Fruit fly (Drosophila melanogaster) whole organism, prepupa: ENCODE data around the gene Flo2.

Experiments used
- CG10669 ChIP-seq: fragments of 200-800 bp; sonication (Bioruptor generic); optimal IDR thresholded peaks from 3 replicates; lab custom pipeline; 2018; ENCODE audit warnings: missing biosample characterization, mild to moderate bottlenecking, missing genetic modification characterization, moderate library complexity
- CG11294 ChIP-seq: fragments of 200-800 bp; sonication (Bioruptor generic); IDR thresholded peaks from 2 replicates; pipeline ENCODE4 v1.3.6; 2022; ENCODE audit warnings: missing biosample characterization, missing genetic modification characterization
- CG11762 ChIP-seq: fragments of 200-800 bp; sonication (Bioruptor generic); optimal IDR thresholded peaks from 3 replicates; lab custom pipeline; 2016; ENCODE audit warnings: missing biosample characterization, missing genetic modification characterization; ENCODE audit not compliant: insufficient read depth
- CG15336 ChIP-seq: fragments of 200-800 bp; sonication (Bioruptor generic); IDR thresholded peaks from 2 replicates; pipeline ENCODE4 v1.3.6; 2022; ENCODE audit warnings: missing biosample characterization, missing genetic modification characterization
- CG1621 ChIP-seq: fragments of 200-800 bp; sonication (Bioruptor generic); optimal IDR thresholded peaks from 3 replicates; lab custom pipeline; 2018; ENCODE audit warnings: missing biosample characterization, mild to moderate bottlenecking, missing genetic modification characterization
- CG16779 ChIP-seq: fragments of 200-800 bp; sonication (Bioruptor generic); optimal IDR thresholded peaks from 3 replicates; lab custom pipeline; 2017; ENCODE audit warnings: missing biosample characterization, mild to moderate bottlenecking, missing genetic modification characterization
- CG31627 ChIP-seq: fragments of 200-800 bp; sonication (Bioruptor generic); optimal IDR thresholded peaks from 3 replicates; lab custom pipeline; 2016; ENCODE audit warnings: missing biosample characterization, missing genetic modification characterization
- CG32006 ChIP-seq: fragments of 200-800 bp; sonication (Bioruptor generic); optimal IDR thresholded peaks from 3 replicates; lab custom pipeline; 2017; ENCODE audit warnings: missing biosample characterization, mild to moderate bottlenecking, missing genetic modification characterization
- CG34406 ChIP-seq: fragments of 200-800 bp; sonication (Bioruptor generic); optimal IDR thresholded peaks from 3 replicates; lab custom pipeline; 2016; ENCODE audit warnings: missing biosample characterization, missing genetic modification characterization
- CG3919 ChIP-seq: fragments of 200-800 bp; sonication (Bioruptor generic); optimal IDR thresholded peaks from 3 replicates; lab custom pipeline; 2016; ENCODE audit warnings: missing biosample characterization, missing genetic modification characterization
- CG6163 ChIP-seq: fragments of 200-800 bp; sonication (Bioruptor generic); IDR thresholded peaks from 3 replicates; pipeline ENCODE4 v1.3.6; 2022; ENCODE audit warnings: missing biosample characterization, missing genetic modification characterization
- CG6276 ChIP-seq: fragments of 200-800 bp; sonication (Bioruptor generic); optimal IDR thresholded peaks from 2 replicates; lab custom pipeline; 2017; ENCODE audit warnings: missing biosample characterization, mild to moderate bottlenecking, missing genetic modification characterization
- CG7368 ChIP-seq: fragments of 200-800 bp; sonication (Bioruptor generic); optimal IDR thresholded peaks from 3 replicates; lab custom pipeline; 2016; ENCODE audit warnings: missing biosample characterization, missing genetic modification characterization
- CG8119 ChIP-seq: fragments of 200-800 bp; sonication (Bioruptor generic); IDR thresholded peaks from 3 replicates; pipeline ENCODE4 v1.3.6; 2022; ENCODE audit warnings: missing biosample characterization, missing genetic modification characterization
- CG9139 ChIP-seq: fragments of 200-800 bp; sonication (Bioruptor generic); optimal IDR thresholded peaks from 3 replicates; lab custom pipeline; 2017; ENCODE audit warnings: missing biosample characterization, mild to moderate bottlenecking, missing genetic modification characterization
- Eip75B ChIP-seq: fragments of 200-800 bp; sonication (Bioruptor generic); optimal IDR thresholded peaks from 3 replicates; lab custom pipeline; 2016; ENCODE audit warnings: missing biosample characterization, missing genetic modification characterization
- Eip78C ChIP-seq: fragments of 200-800 bp; sonication (Bioruptor generic); peaks from one replicate; lab custom pipeline; 2016; ENCODE audit warnings: missing biosample characterization, missing genetic modification characterization
- Eip93F ChIP-seq: fragments of 200-800 bp; sonication (Bioruptor generic); optimal IDR thresholded peaks from 2 replicates; lab custom pipeline; 2016; ENCODE audit warnings: missing biosample characterization, mild to moderate bottlenecking, missing genetic modification characterization
- Ets21C ChIP-seq: fragments of 200-800 bp; sonication (Bioruptor generic); optimal IDR thresholded peaks from 3 replicates; lab custom pipeline; 2016; ENCODE audit warnings: missing biosample characterization, missing genetic modification characterization
- Ets96B ChIP-seq: fragments of 200-800 bp; optimal IDR thresholded peaks from 2 replicates; lab custom pipeline; 2019; ENCODE audit warnings: missing biosample characterization, mild to moderate bottlenecking, missing genetic modification characterization, moderate library complexity
- Gug ChIP-seq: fragments of 200-800 bp; sonication (Bioruptor generic); IDR thresholded peaks from 2 replicates; pipeline ENCODE4 v1.3.6; 2022; ENCODE audit warnings: missing biosample characterization, missing genetic modification characterization
- Hr39 ChIP-seq: fragments of 200-800 bp; sonication (Bioruptor generic); optimal IDR thresholded peaks from 2 replicates; lab custom pipeline; 2016; ENCODE audit warnings: missing biosample characterization, missing genetic modification characterization
- OdsH ChIP-seq: fragments of 200-800 bp; sonication (Bioruptor generic); optimal IDR thresholded peaks from 3 replicates; lab custom pipeline; 2016; ENCODE audit warnings: missing biosample characterization, missing genetic modification characterization
- Sox102F ChIP-seq: fragments of 200-800 bp; sonication (Bioruptor generic); optimal IDR thresholded peaks from 2 replicates; lab custom pipeline; 2016; ENCODE audit warnings: missing biosample characterization, mild to moderate bottlenecking, missing genetic modification characterization
- Sox14 ChIP-seq: fragments of 200-800 bp; sonication (Bioruptor generic); optimal IDR thresholded peaks from 3 replicates; lab custom pipeline; 2016; ENCODE audit warnings: missing biosample characterization, missing genetic modification characterization
- acj6 ChIP-seq: fragments of 200-800 bp; sonication (Bioruptor generic); optimal IDR thresholded peaks from 3 replicates; lab custom pipeline; 2016; ENCODE audit warnings: missing biosample characterization, missing genetic modification characterization
- cyc ChIP-seq: fragments of 200-800 bp; sonication (Bioruptor generic); optimal IDR thresholded peaks from 3 replicates; lab custom pipeline; 2016; ENCODE audit warnings: missing biosample characterization, missing genetic modification characterization
- dac ChIP-seq: fragments of 200-800 bp; sonication (Bioruptor generic); optimal IDR thresholded peaks from 2 replicates; lab custom pipeline; 2017; ENCODE audit warnings: missing biosample characterization, mild to moderate bottlenecking, missing genetic modification characterization
- dsx ChIP-seq: fragments of 200-800 bp; optimal IDR thresholded peaks from 3 replicates; lab custom pipeline; 2019; ENCODE audit warnings: missing biosample characterization, mild to moderate bottlenecking, missing genetic modification characterization, moderate library complexity; ENCODE audit not compliant: poor library complexity, severe bottlenecking
- esn ChIP-seq: fragments of 200-800 bp; sonication (Bioruptor generic); optimal IDR thresholded peaks from 2 replicates; lab custom pipeline; 2016; ENCODE audit warnings: missing biosample characterization, mild to moderate bottlenecking, missing genetic modification characterization, moderate library complexity
- fd59A ChIP-seq: fragments of 200-800 bp; sonication (Bioruptor generic); optimal IDR thresholded peaks from 2 replicates; lab custom pipeline; 2017; ENCODE audit warnings: missing biosample characterization, mild to moderate bottlenecking, missing genetic modification characterization, missing genetic modification reagents
- pdm3 ChIP-seq: fragments of 200-800 bp; sonication (Bioruptor generic); optimal IDR thresholded peaks from 3 replicates; lab custom pipeline; 2016; ENCODE audit warnings: missing biosample characterization, missing genetic modification characterization
- spab ChIP-seq: fragments of 200-800 bp; sonication (Bioruptor generic); optimal IDR thresholded peaks from 2 replicates; lab custom pipeline; 2017; ENCODE audit warnings: missing biosample characterization, mild to moderate bottlenecking, missing genetic modification characterization, missing genetic modification reagents
- ss ChIP-seq, 2 experiments: fragments of 200-800 bp; sonication (Bioruptor generic); optimal IDR thresholded peaks; 2 replicates in 1 of 2; 3 replicates in 1 of 2; lab custom pipeline; 2017 to 2018; ENCODE audit warnings: mild to moderate bottlenecking in 2 of 2, missing biosample characterization in 2 of 2, missing genetic modification characterization in 2 of 2, moderate library complexity in 1 of 2
- svp ChIP-seq: fragments of 200-800 bp; sonication (Bioruptor generic); peaks from one replicate; lab custom pipeline; 2016; ENCODE audit warnings: missing biosample characterization, missing genetic modification characterization
- topi ChIP-seq: fragments of 200-800 bp; sonication (Bioruptor generic); optimal IDR thresholded peaks from 3 replicates; lab custom pipeline; 2016; ENCODE audit warnings: missing biosample characterization, missing genetic modification characterization
- vri ChIP-seq: fragments of 200-800 bp; sonication (Bioruptor generic); optimal IDR thresholded peaks from 3 replicates; lab custom pipeline; 2016; ENCODE audit warnings: missing biosample characterization, mild to moderate bottlenecking, missing genetic modification characterization

The Flo2 gene

DNA sequence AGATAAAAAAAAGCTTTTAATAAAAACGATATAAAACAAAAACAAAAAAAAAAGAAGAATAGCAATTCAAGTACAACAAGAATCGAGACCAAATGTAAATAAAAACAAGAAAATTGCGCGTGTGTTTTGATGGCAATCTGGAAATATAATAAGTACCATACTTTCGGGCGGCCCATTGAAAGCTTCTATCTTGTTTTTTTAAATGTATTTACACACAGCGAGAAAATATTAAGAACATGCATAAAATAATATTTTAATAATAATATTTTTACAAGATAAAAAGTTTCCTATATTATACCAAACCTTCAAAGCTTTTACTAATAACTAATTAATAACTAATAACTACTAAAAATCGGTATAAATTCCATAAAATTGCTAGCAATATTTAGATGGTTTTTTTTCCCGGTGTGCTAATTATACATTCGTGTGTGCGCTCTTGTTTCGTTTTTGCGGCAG is 1.3 kb downstream of the Flo2 start (continued):
- TF ChIP-seq Eip75B (GFP tag; lab: Kevin White, UChicago) (peak; percentile 52), topi (GFP tag; lab: Kevin White, UChicago) (peak; percentile 5), CG1621 (peak; percentile 37), CG6163 (GFP tag; lab: Robert Waterston, UW) (peak; percentile 56; the same call in 2 of the 3 replicates), CG8119 (GFP tag; lab: Robert Waterston, UW) (no peak; the same call in 1 of the 3 replicates), dac (GFP tag; lab: Kevin White, UChicago) (no peak), CG16779 (tag; lab: Kevin White, UChicago) (peak; percentile 43), svp (GFP tag; lab: Kevin White, UChicago) (peak; percentile 35), CG9139 (GFP tag; lab: Kevin White, UChicago) (peak; percentile 42), Ets96B (peak; percentile 48), esn (peak; percentile 31), OdsH (GFP tag; lab: Kevin White, UChicago) (peak; percentile 42)

dm6 chrX:14841893-14842505 is 2.8 kb downstream of the Flo2 start:
- TF ChIP-seq CG34406 (GFP tag; lab: Kevin White, UChicago): no peak
- no peak for TF ChIP-seq Eip78C (GFP tag; lab: Kevin White, UChicago)
- no peak for TF ChIP-seq spab (GFP tag; lab: Kevin White, UChicago)
- no peak for TF ChIP-seq pdm3 (GFP tag; lab: Kevin White, UChicago)
- no peak for TF ChIP-seq CG11294 (GFP tag; lab: Robert Waterston, UW)
- peak; percentile 30 for TF ChIP-seq svp (GFP tag; lab: Kevin White, UChicago)
- no peak for TF ChIP-seq Ets96B
- TF ChIP-seq, all 60 proteins: peak for 1

dm6 chrX:14844657-14845056 is 5.5 kb downstream of the Flo2 start, which contains the start of gene CG12539:
TSS of gene CG12539 (minus strand) at chrX:14844757.
- no peak for TF ChIP-seq dac (GFP tag; lab: Kevin White, UChicago)
- TF ChIP-seq vri (GFP tag; lab: Kevin White, UChicago): no peak
- no peak for TF ChIP-seq CG6276 (GFP tag; lab: Kevin White, UChicago)
- no peak for TF ChIP-seq CG7368 (GFP tag; lab: Kevin White, UChicago)
- TF ChIP-seq Ets21C (GFP tag; lab: Kevin White, UChicago): no peak

DNA sequence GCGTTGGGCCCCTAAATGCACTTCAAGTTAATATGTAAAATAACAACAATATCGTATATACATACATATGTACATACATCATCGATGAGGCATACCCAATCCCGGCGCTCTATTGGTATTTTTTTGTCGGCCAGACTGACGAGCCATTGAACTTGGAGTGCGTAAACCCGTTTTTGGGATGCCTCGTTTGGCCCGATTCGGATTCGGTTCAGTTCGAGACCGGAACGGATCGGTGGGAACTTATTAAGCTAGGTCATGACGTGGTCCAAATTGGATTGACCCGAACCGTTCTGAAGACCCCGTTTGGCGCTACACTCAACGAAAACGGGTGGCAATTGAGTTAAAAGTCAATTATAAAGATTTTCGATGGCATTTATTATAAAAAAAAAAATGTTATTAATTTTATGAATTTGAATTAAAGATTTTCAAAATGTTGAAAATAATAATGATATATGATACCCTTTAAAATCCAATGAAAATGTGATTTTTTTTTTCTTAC is 7.0 kb downstream of the Flo2 start:
- TF ChIP-seq topi (GFP tag; lab: Kevin White, UChicago) (peak; percentile 11), Eip78C (GFP tag; lab: Kevin White, UChicago) (peak; percentile 52), Eip75B (GFP tag; lab: Kevin White, UChicago) (peak; percentile 29), Sox102F (GFP tag; lab: Kevin White, UChicago) (peak; percentile 22), svp (GFP tag; lab: Kevin White, UChicago) (peak; percentile 56), CG34406 (GFP tag; lab: Kevin White, UChicago) (peak; percentile 20), esn (peak; percentile 18), CG8119 (GFP tag; lab: Robert Waterston, UW) (no peak), pdm3 (GFP tag; lab: Kevin White, UChicago) (no peak)
- TF ChIP-seq, all 60 proteins: peak for 7

DNA sequence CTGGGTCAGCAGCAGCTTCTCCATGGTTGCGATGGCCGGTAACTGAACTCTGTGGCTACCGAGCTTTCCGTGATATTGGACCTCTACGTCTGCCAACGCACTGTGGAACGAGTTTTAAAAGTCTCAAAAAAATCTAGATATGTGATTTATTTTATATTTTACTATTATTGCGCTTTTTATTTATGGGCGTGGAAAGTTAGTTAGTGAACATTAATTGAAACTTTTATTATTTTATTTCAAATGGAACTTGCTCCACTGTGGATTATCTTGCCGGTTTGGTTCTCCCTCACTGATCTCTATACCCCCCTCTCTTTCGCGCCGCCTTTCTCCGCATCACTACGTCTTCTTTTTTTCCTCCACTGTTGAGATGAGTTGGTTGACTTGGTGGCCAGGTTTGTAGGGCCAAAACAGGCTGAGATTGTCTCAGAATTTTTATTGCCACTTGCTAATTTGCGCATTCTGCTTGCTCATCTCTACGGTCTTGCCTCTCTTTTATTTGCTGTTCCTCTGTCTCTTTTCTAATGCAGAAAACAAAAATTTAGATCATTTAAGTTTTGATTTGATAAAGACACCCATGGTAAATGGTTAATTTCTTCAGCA is 9.7 kb downstream of the Flo2 start, which contains the start of gene CG9522:
CG9522 (minus strand) TSS at position 54 of the 600 bp plus-strand sequence.
- TF ChIP-seq CG15336 (GFP tag; lab: Robert Waterston, UW) (peak; percentile 92), CG6163 (GFP tag; lab: Robert Waterston, UW) (peak; percentile 95), topi (GFP tag; lab: Kevin White, UChicago) (peak; percentile 85), fd59A (GFP tag; lab: Kevin White, UChicago) (peak; percentile 76), spab (GFP tag; lab: Kevin White, UChicago) (peak; percentile 70), CG32006 (GFP tag; lab: Kevin White, UChicago) (peak; percentile 92), ss (GFP tag; optimal IDR thresholded peaks at IDR 0.05; lab: Kevin White, UChicago) (peak; percentile 85), CG3919 (peak; percentile 92), Sox102F (GFP tag; lab: Kevin White, UChicago) (peak; percentile 79), CG11294 (GFP tag; lab: Robert Waterston, UW) (peak; percentile 66), Sox14 (GFP tag; lab: Kevin White, UChicago) (peak; percentile 86), acj6 (GFP tag; lab: Kevin White, UChicago) (peak; percentile 89), pdm3 (GFP tag; lab: Kevin White, UChicago) (peak; percentile 86), Eip75B (GFP tag; lab: Kevin White, UChicago) (peak; percentile 90), Gug (GFP tag; lab: Robert Waterston, UW) (peak; percentile 77), CG31627 (GFP tag; lab: Kevin White, UChicago) (peak; percentile 67), dsx (peak; percentile 81), vri (GFP tag; lab: Kevin White, UChicago) (peak; percentile 58), Hr39 (GFP tag; lab: Kevin White, UChicago) (peak; percentile 65), Eip93F (GFP tag; lab: Kevin White, UChicago) (no peak), CG6276 (GFP tag; lab: Kevin White, UChicago) (peak; percentile 89), Eip78C (GFP tag; lab: Kevin White, UChicago) (peak; percentile 98), CG1621 (peak; percentile 78), esn (peak; percentile 84), CG11762 (peak; percentile 85), CG10669 (peak; percentile 78), cyc (GFP tag; lab: Kevin White, UChicago) (peak; percentile 76)
